Worm (Caenorhabditis elegans): ENCODE results near the gene F43C9.2.

ce11 chrX:4782197-4782596 is 1.2 kb upstream of the F43C9.2 start, which contains the start of gene hum-10:
- TF ChIP-seq fos-1 (tag; optimal IDR thresholded peaks at IDR 0.05) = no peak
- no peak for TF ChIP-seq blmp-1 (tag; optimal IDR thresholded peaks at IDR 0.05; ENCODE audit: insufficient read depth)
- no peak for TF ChIP-seq ceh-82 (tag; optimal IDR thresholded peaks at IDR 0.05)
- TF ChIP-seq nhr-25 (tag; optimal IDR thresholded peaks at IDR 0.05) = no peak
- no peak for TF ChIP-seq ztf-11 (tag; optimal IDR thresholded peaks at IDR 0.05)
- TF ChIP-seq ama-1 (optimal IDR thresholded peaks at IDR 0.05) = no peak
- no peak for TF ChIP-seq dmd-4 (tag; optimal IDR thresholded peaks at IDR 0.05)
- no peak for TF ChIP-seq egl-27 (tag; optimal IDR thresholded peaks at IDR 0.05)
- no peak for TF ChIP-seq nhr-11 (tag; optimal IDR thresholded peaks at IDR 0.05)
- no peak for TF ChIP-seq R02D3.7 (tag; optimal IDR thresholded peaks at IDR 0.05)
- TF ChIP-seq alr-1 (tag; optimal IDR thresholded peaks at IDR 0.05) = no peak
- TF ChIP-seq unc-62 (GFP tag; optimal IDR thresholded peaks at IDR 0.05) = no peak
